Worm (Caenorhabditis elegans) whole organism, mixed stage, embryonic: ENCODE data around the gene H17B01.5.

Experiments used
- lin-13 ChIP-seq: fragments of 150-350 bp; optimal IDR thresholded peaks from 2 replicates; lab custom pipeline; 2014; ENCODE audit warnings: missing biosample characterization, missing genetic modification characterization
- mep-1 ChIP-seq: fragments of 150-350 bp; optimal IDR thresholded peaks from 2 replicates; lab custom pipeline; 2017; ENCODE audit warnings: missing biosample characterization, missing genetic modification reagents, missing genetic modification characterization, inconsistent platforms
- nhr-76 ChIP-seq: sonication (generic microtip); optimal IDR thresholded peaks from 2 replicates; lab custom pipeline; 2017; ENCODE audit warnings: missing biosample characterization, missing genetic modification characterization
- snpc-4 ChIP-seq: fragments of 150-350 bp; optimal IDR thresholded peaks from 2 replicates; lab custom pipeline; 2014; ENCODE audit warnings: missing biosample characterization, missing genetic modification characterization
- unc-39 ChIP-seq: fragments of 150-350 bp; optimal IDR thresholded peaks from 2 replicates; lab custom pipeline; 2014; ENCODE audit warnings: missing biosample characterization, missing genetic modification characterization
- ztf-11 ChIP-seq: fragments of 150-350 bp; optimal IDR thresholded peaks from 2 replicates; lab custom pipeline; 2014; ENCODE audit warnings: missing biosample characterization, missing genetic modification characterization

ce11 chrII:1436715-1437114 is 36.7 kb downstream of the H17B01.5 start:
- TF ChIP-seq nhr-76 (no peak), snpc-4 (tag; lab: Kevin White, UChicago) (no peak), lin-13 (no peak), ztf-11 (tag; lab: Kevin White, UChicago) (no peak), mep-1 (tag; lab: Kevin White, UChicago) (no peak), unc-39 (no peak)
